Worm (Caenorhabditis elegans) whole organism, L4/young adult: ENCODE results near the gene T14B4.9.

ENCODE experiments used
- W03F9.2 ChIP-seq: fragments of 150-350 bp; optimal IDR thresholded peaks from 2 replicates; lab custom pipeline; 2014; ENCODE audit warnings: missing biosample characterization, missing genetic modification characterization
- dao-5 ChIP-seq: sonication (generic microtip); optimal IDR thresholded peaks from 2 replicates; lab custom pipeline; 2016; ENCODE audit warnings: missing genotype, missing genetic modification characterization, moderate library complexity, missing compliant biosample characterization
- him-1 ChIP-seq: sonication (generic microtip); optimal IDR thresholded peaks from 2 replicates; lab custom pipeline; 2016; ENCODE audit warnings: missing genotype, missing genetic modification reagents, missing genetic modification characterization, missing compliant biosample characterization

ce11 chrII:6742614-6743013 is 9.0 kb upstream of the T14B4.9 start, which contains the start of gene F41G3.6:
- no peak for TF ChIP-seq W03F9.2
- TF ChIP-seq him-1 (tag; lab: Kevin White, UChicago) = no peak
- TF ChIP-seq dao-5 (tag; lab: Kevin White, UChicago) = no peak
